Worm (Caenorhabditis elegans) whole organism, early embryonic: Measurements from ENCODE around the gene irld-14.
"Not testable (repeated sequence)": the region's sequence is repeated elsewhere in the genome, so short reads cannot be mapped to it uniquely, and the experiment has no call there.

Experiments used
- B0310.2 ChIP-seq: sonication (generic microtip); optimal IDR thresholded peaks from 2 replicates; lab custom pipeline; 2016; ENCODE audit warnings: mild to moderate bottlenecking, missing genetic modification characterization, missing compliant biosample characterization
- aly-1 ChIP-seq: sonication (generic microtip); optimal IDR thresholded peaks from 2 replicates; lab custom pipeline; 2016; ENCODE audit warnings: missing genetic modification characterization, missing compliant biosample characterization
- ama-1 ChIP-seq: fragments of 150-350 bp; optimal IDR thresholded peaks from 2 replicates; lab custom pipeline; 2014
- ets-7 ChIP-seq: sonication (generic microtip); optimal IDR thresholded peaks from 2 replicates; lab custom pipeline; 2016; ENCODE audit warnings: missing genotype, missing genetic modification characterization, missing compliant biosample characterization
- flt-1 ChIP-seq: fragments of 200-800 bp; sonication (Bioruptor generic); IDR thresholded peaks from 2 replicates; pipeline ENCODE4 v1.3.6; 2022; ENCODE audit warnings: missing genetic modification characterization, missing compliant biosample characterization
- hmg-4 ChIP-seq: fragments of 200-800 bp; sonication (Bioruptor generic); optimal IDR thresholded peaks from 2 replicates; lab custom pipeline; 2018; ENCODE audit warnings: mild to moderate bottlenecking, missing genetic modification characterization, missing compliant biosample characterization
- pes-1 ChIP-seq: fragments of 200-800 bp; sonication (Bioruptor generic); IDR thresholded peaks from 2 replicates; pipeline ENCODE4 v1.3.6; 2022; ENCODE audit warnings: missing genetic modification reagents, missing genetic modification characterization, missing compliant biosample characterization
- sea-1 ChIP-seq: fragments of 200-800 bp; sonication (Bioruptor generic); conservative IDR thresholded peaks from 2 replicates; pipeline ENCODE4 v1.3.6; 2022; ENCODE audit warnings: missing genetic modification characterization, missing compliant biosample characterization
- tbx-11 ChIP-seq: fragments of 200-800 bp; sonication (Bioruptor generic); IDR thresholded peaks from 2 replicates; pipeline ENCODE4 v1.3.6; 2022; ENCODE audit warnings: missing genetic modification characterization, missing compliant biosample characterization
- tra-4 ChIP-seq: sonication (generic microtip); optimal IDR thresholded peaks from 2 replicates; lab custom pipeline; 2017; ENCODE audit warnings: missing genetic modification characterization, missing compliant biosample characterization

ce11 chrV:15036769-15037168 lies 40.4 kb downstream of the irld-14 start, which contains the start of gene melo-3:
- TF ChIP-seq ama-1 (lab: Kevin White, UChicago); flt-1 (GFP tag; lab: Robert Waterston, UW); ets-7 (tag; lab: Kevin White, UChicago); sea-1 (GFP tag; lab: Robert Waterston, UW); aly-1; pes-1; tra-4 (tag; lab: Kevin White, UChicago); hmg-4 (GFP tag; lab: Kevin White, UChicago); B0310.2 (tag; lab: Kevin White, UChicago); tbx-11 (GFP tag; lab: Robert Waterston, UW): not testable (repeated sequence)
